Fruit fly (Drosophila melanogaster) whole organism, pupa: ENCODE measurements around the gene Gr98b.

Source experiments
- CG10348 ChIP-seq: fragments of 200-800 bp; sonication (Bioruptor generic); IDR thresholded peaks from 2 replicates; pipeline ENCODE4 v1.3.6; 2022; ENCODE audit warnings: missing biosample characterization, missing genetic modification characterization
- CG12605 ChIP-seq: fragments of 200-800 bp; sonication (Bioruptor generic); IDR thresholded peaks from 2 replicates; pipeline ENCODE4 v1.3.6; 2022; ENCODE audit warnings: missing biosample characterization, missing genetic modification characterization
- CG13204 ChIP-seq: fragments of 200-800 bp; sonication (Bioruptor generic); optimal IDR thresholded peaks from 2 replicates; lab custom pipeline; 2018; ENCODE audit warnings: missing biosample characterization, mild to moderate bottlenecking, missing genetic modification characterization, moderate library complexity
- CG14655 ChIP-seq: fragments of 200-800 bp; sonication (Bioruptor generic); optimal IDR thresholded peaks from 3 replicates; lab custom pipeline; 2017; ENCODE audit warnings: mild to moderate bottlenecking, missing biosample characterization, missing genetic modification reagents, missing genetic modification characterization
- CG15710 ChIP-seq: fragments of 200-800 bp; sonication (Bioruptor generic); optimal IDR thresholded peaks from 2 replicates; lab custom pipeline; 2018; ENCODE audit warnings: missing biosample characterization, mild to moderate bottlenecking, missing genetic modification characterization, moderate library complexity
- CG17806 ChIP-seq: fragments of 200-800 bp; sonication (Bioruptor generic); optimal IDR thresholded peaks from 2 replicates; lab custom pipeline; 2018; ENCODE audit warnings: missing biosample characterization, mild to moderate bottlenecking, missing genetic modification characterization, moderate library complexity
- CG32121 ChIP-seq: fragments of 200-800 bp; sonication (Bioruptor generic); IDR thresholded peaks from 2 replicates; pipeline ENCODE4 v1.3.6; 2022; ENCODE audit warnings: missing biosample characterization, missing genetic modification characterization
- CG34367 ChIP-seq: fragments of 200-800 bp; sonication (Bioruptor generic); optimal IDR thresholded peaks from 2 replicates; lab custom pipeline; 2018; ENCODE audit warnings: missing biosample characterization, mild to moderate bottlenecking, missing genetic modification characterization
- CG4496 ChIP-seq: fragments of 200-800 bp; sonication (Bioruptor generic); IDR thresholded peaks from 3 replicates; pipeline ENCODE4 v1.3.6; 2022; ENCODE audit warnings: missing biosample characterization, missing genetic modification characterization
- CG8159 ChIP-seq: fragments of 200-800 bp; sonication (Bioruptor generic); optimal IDR thresholded peaks from 3 replicates; lab custom pipeline; 2018; ENCODE audit warnings: missing biosample characterization, mild to moderate bottlenecking, missing genetic modification characterization, moderate library complexity
- CG8301 ChIP-seq: fragments of 200-800 bp; sonication (Bioruptor generic); optimal IDR thresholded peaks from 2 replicates; lab custom pipeline; 2018; ENCODE audit warnings: missing biosample characterization, mild to moderate bottlenecking, missing genetic modification characterization
- CG9948 ChIP-seq: fragments of 200-800 bp; sonication (Bioruptor generic); optimal IDR thresholded peaks from 2 replicates; lab custom pipeline; 2018; ENCODE audit warnings: missing biosample characterization, mild to moderate bottlenecking, missing genetic modification characterization, moderate library complexity
- D1 ChIP-seq: fragments of 200-800 bp; sonication (Bioruptor generic); optimal IDR thresholded peaks from 2 replicates; lab custom pipeline; 2018; ENCODE audit warnings: missing biosample characterization, mild to moderate bottlenecking, missing genetic modification characterization, moderate library complexity
- EcR ChIP-seq: fragments of 200-800 bp; sonication (Bioruptor generic); optimal IDR thresholded peaks from 3 replicates; lab custom pipeline; 2019; ENCODE audit warnings: missing biosample characterization, missing genetic modification characterization, mild to moderate bottlenecking, moderate library complexity, missing genetic modification reagents
- Ets98B ChIP-seq: fragments of 200-800 bp; sonication (Bioruptor generic); IDR thresholded peaks from 2 replicates; pipeline ENCODE4 v1.3.6; 2022; ENCODE audit warnings: missing biosample characterization, missing genetic modification characterization
- Pif1A ChIP-seq: fragments of 200-800 bp; sonication (Bioruptor generic); optimal IDR thresholded peaks from 3 replicates; lab custom pipeline; 2016; ENCODE audit warnings: missing biosample characterization, missing genetic modification characterization
- Pif1B ChIP-seq: fragments of 200-800 bp; sonication (Bioruptor generic); optimal IDR thresholded peaks from 3 replicates; lab custom pipeline; 2016; ENCODE audit warnings: missing biosample characterization, missing genetic modification characterization
- Snoo ChIP-seq: fragments of 200-800 bp; sonication (Bioruptor generic); optimal IDR thresholded peaks from 3 replicates; lab custom pipeline; 2017; ENCODE audit warnings: missing biosample characterization, mild to moderate bottlenecking, missing genetic modification characterization, inconsistent platforms
- fd96Ca ChIP-seq: fragments of 200-800 bp; sonication (Bioruptor generic); IDR thresholded peaks from 3 replicates; pipeline ENCODE4 v1.3.6; 2022; ENCODE audit warnings: missing biosample characterization, missing genetic modification characterization
- gl ChIP-seq: fragments of 200-800 bp; sonication (Bioruptor generic); optimal IDR thresholded peaks from 2 replicates; lab custom pipeline; 2018; ENCODE audit warnings: missing biosample characterization, mild to moderate bottlenecking, missing genetic modification characterization
- rn ChIP-seq: fragments of 200-800 bp; sonication (Bioruptor generic); IDR thresholded peaks from 2 replicates; pipeline ENCODE4 v1.3.6; 2022; ENCODE audit warnings: missing biosample characterization, missing genetic modification characterization

Gr98b gene

dm6 chr3R:27570692-27571091 lies 28.4 kb downstream of the Gr98b start:
- TF ChIP-seq Snoo (tag; lab: Kevin White, UChicago) = no peak
- no peak for TF ChIP-seq CG13204 (GFP tag; lab: Kevin White, UChicago)
- TF ChIP-seq D1 (tag; lab: Kevin White, UChicago) = no peak
- no peak for TF ChIP-seq CG14655 (GFP tag; lab: Kevin White, UChicago)
- no peak for TF ChIP-seq CG32121 (GFP tag; lab: Robert Waterston, UW)
- no peak for TF ChIP-seq CG12605 (GFP tag; lab: Robert Waterston, UW)
- TF ChIP-seq CG9948 = no peak
- TF ChIP-seq CG15710 (tag; lab: Kevin White, UChicago) = no peak

dm6 chr3R:27579422-27579821 lies 37.1 kb downstream of the Gr98b start:
- TF ChIP-seq CG34367 (tag; lab: Kevin White, UChicago) (no peak), CG13204 (GFP tag; lab: Kevin White, UChicago) (no peak), rn (GFP tag; lab: Robert Waterston, UW) (no peak), CG32121 (GFP tag; lab: Robert Waterston, UW) (no peak), Pif1A (GFP tag; lab: Kevin White, UChicago) (no peak), CG14655 (GFP tag; lab: Kevin White, UChicago) (no peak), CG4496 (GFP tag; lab: Robert Waterston, UW) (no peak)

- TF ChIP-seq CG14655 (GFP tag; lab: Kevin White, UChicago) (no peak), EcR (GFP tag; lab: Kevin White, UChicago) (peak; percentile 38), CG32121 (GFP tag; lab: Robert Waterston, UW) (no peak), fd96Ca (GFP tag; lab: Robert Waterston, UW) (no peak), CG17806 (tag; lab: Kevin White, UChicago) (no peak), CG34367 (tag; lab: Kevin White, UChicago) (no peak), Ets98B (no peak)
- TF ChIP-seq, all 21 proteins: peak for 1
These were observed 38.1 kb downstream of the Gr98b start for dm6 chr3R:27580274-27581011.

- no peak for TF ChIP-seq CG4496 (GFP tag; lab: Robert Waterston, UW)
- peak; percentile 75 for TF ChIP-seq CG17806 (tag; lab: Kevin White, UChicago)
- TF ChIP-seq CG12605 (GFP tag; lab: Robert Waterston, UW) = no peak
- TF ChIP-seq Snoo (tag; lab: Kevin White, UChicago) = peak; percentile 81
- TF ChIP-seq Ets98B = no peak
- TF ChIP-seq CG9948 = peak; percentile 62
- peak; percentile 60 for TF ChIP-seq CG34367 (tag; lab: Kevin White, UChicago)
- TF ChIP-seq CG15710 (tag; lab: Kevin White, UChicago) = peak; percentile 64
- TF ChIP-seq Pif1A (GFP tag; lab: Kevin White, UChicago) = peak; percentile 91
- TF ChIP-seq CG8301 (tag; lab: Kevin White, UChicago) = peak; percentile 75
- no peak for TF ChIP-seq CG13204 (GFP tag; lab: Kevin White, UChicago)
- TF ChIP-seq EcR (GFP tag; lab: Kevin White, UChicago) = peak; percentile 13
- no peak for TF ChIP-seq CG10348 (GFP tag; lab: Robert Waterston, UW)
- no peak for TF ChIP-seq D1 (tag; lab: Kevin White, UChicago)
- TF ChIP-seq CG14655 (GFP tag; lab: Kevin White, UChicago) = no peak
- no peak for TF ChIP-seq fd96Ca (GFP tag; lab: Robert Waterston, UW)
- no peak for TF ChIP-seq rn (GFP tag; lab: Robert Waterston, UW)
- TF ChIP-seq CG32121 (GFP tag; lab: Robert Waterston, UW) = no peak
- TF ChIP-seq Pif1B = peak; percentile 81
- peak; percentile 72 for TF ChIP-seq gl (tag; lab: Kevin White, UChicago)
- peak; percentile 69 for TF ChIP-seq CG8159 (tag; lab: Kevin White, UChicago)
- TF ChIP-seq, all 21 proteins: peak for 11
These were observed 39.1 kb downstream of the Gr98b start for dm6 chr3R:27581263-27581868.

dm6 chr3R:27581890-27582487 lies 39.7 kb downstream of the Gr98b start, which contains the start of gene wdb:
TSS of gene wdb (minus strand) at chr3R:27582241.
- TF ChIP-seq CG14655 (GFP tag; lab: Kevin White, UChicago) = no peak
- no peak for TF ChIP-seq Ets98B
- TF ChIP-seq CG12605 (GFP tag; lab: Robert Waterston, UW) = no peak
- TF ChIP-seq CG13204 (GFP tag; lab: Kevin White, UChicago) = no peak
- TF ChIP-seq CG8159 (tag; lab: Kevin White, UChicago) = peak; percentile 19
- no peak for TF ChIP-seq gl (tag; lab: Kevin White, UChicago)
- no peak for TF ChIP-seq EcR (GFP tag; lab: Kevin White, UChicago)
- TF ChIP-seq Pif1B = peak; percentile 23
- no peak for TF ChIP-seq CG10348 (GFP tag; lab: Robert Waterston, UW)
- TF ChIP-seq CG4496 (GFP tag; lab: Robert Waterston, UW) = no peak
- TF ChIP-seq CG34367 (tag; lab: Kevin White, UChicago) = no peak
- TF ChIP-seq D1 (tag; lab: Kevin White, UChicago) = no peak
- TF ChIP-seq Snoo (tag; lab: Kevin White, UChicago) = peak; percentile 38
- no peak for TF ChIP-seq CG32121 (GFP tag; lab: Robert Waterston, UW)
- no peak for TF ChIP-seq Pif1A (GFP tag; lab: Kevin White, UChicago)
- no peak for TF ChIP-seq fd96Ca (GFP tag; lab: Robert Waterston, UW)
- TF ChIP-seq CG17806 (tag; lab: Kevin White, UChicago) = no peak
- TF ChIP-seq CG15710 (tag; lab: Kevin White, UChicago) = peak; percentile 33
- no peak for TF ChIP-seq CG8301 (tag; lab: Kevin White, UChicago)
- no peak for TF ChIP-seq rn (GFP tag; lab: Robert Waterston, UW)
- no peak for TF ChIP-seq CG9948
